Worm (Caenorhabditis elegans) whole organism, L2 larva: Measurements from ENCODE around the gene fbxb-104.

ENCODE experiments used
- C34F6.9 ChIP-seq: fragments of 150-350 bp; optimal IDR thresholded peaks from 2 replicates; lab custom pipeline; 2014; ENCODE audit warnings: missing biosample characterization, missing genetic modification characterization
- F13H6.1 ChIP-seq: sonication (generic microtip); optimal IDR thresholded peaks from 2 replicates; lab custom pipeline; 2016; ENCODE audit warnings: missing genetic modification characterization, missing compliant biosample characterization
- R02D3.7 ChIP-seq: fragments of 150-350 bp; optimal IDR thresholded peaks from 2 replicates; lab custom pipeline; 2014; ENCODE audit warnings: missing biosample characterization, missing genetic modification characterization
- Y55F3AM.14 ChIP-seq: fragments of 200-800 bp; sonication (Bioruptor generic); optimal IDR thresholded peaks from 2 replicates; lab custom pipeline; 2018; ENCODE audit warnings: mild to moderate bottlenecking, missing genetic modification characterization, missing compliant biosample characterization
- alr-1 ChIP-seq: fragments of 150-350 bp; optimal IDR thresholded peaks from 2 replicates; lab custom pipeline; 2014; ENCODE audit warnings: missing biosample characterization, missing genetic modification characterization
- aly-2 ChIP-seq: fragments of 150-350 bp; optimal IDR thresholded peaks from 2 replicates; lab custom pipeline; 2014; ENCODE audit warnings: missing biosample characterization, missing genetic modification characterization
- ama-1 ChIP-seq: fragments of 150-350 bp; optimal IDR thresholded peaks from 2 replicates; lab custom pipeline; 2018; ENCODE audit warnings: inconsistent platforms
- blmp-1 ChIP-seq: sonication (generic microtip); optimal IDR thresholded peaks from 2 replicates; lab custom pipeline; 2017; ENCODE audit warnings: missing genetic modification characterization, mild to moderate bottlenecking, missing compliant biosample characterization, antibody characterized with exemption, moderate library complexity; ENCODE audit not compliant: insufficient read depth
- ceh-82 ChIP-seq: fragments of 150-350 bp; optimal IDR thresholded peaks from 2 replicates; lab custom pipeline; 2014; ENCODE audit warnings: missing biosample characterization, missing genetic modification characterization
- elt-3 ChIP-seq: sonication (generic microtip); optimal IDR thresholded peaks from 2 replicates; lab custom pipeline; 2017; ENCODE audit warnings: missing biosample characterization, missing genetic modification characterization
- fos-1 ChIP-seq: fragments of 150-350 bp; optimal IDR thresholded peaks from 2 replicates; lab custom pipeline; 2014; ENCODE audit warnings: missing biosample characterization, missing genetic modification characterization
- gmeb-1 ChIP-seq: fragments of 150-350 bp; optimal IDR thresholded peaks from 2 replicates; lab custom pipeline; 2014; ENCODE audit warnings: missing biosample characterization, missing genetic modification characterization
- lin-13 ChIP-seq: fragments of 150-350 bp; optimal IDR thresholded peaks from 2 replicates; lab custom pipeline; 2014; ENCODE audit warnings: missing biosample characterization, missing genetic modification reagents, missing genetic modification characterization
- lsy-2 ChIP-seq, 2 experiments: fragments of 150-350 bp in 1 of 2; sonication (generic microtip) in 1 of 2; optimal IDR thresholded peaks; 2 replicates each; lab custom pipeline; 2014 to 2017; ENCODE audit warnings: missing biosample characterization in 2 of 2, missing genetic modification characterization in 2 of 2
- mab-5 ChIP-seq: fragments of 150-350 bp; optimal IDR thresholded peaks from 2 replicates; lab custom pipeline; 2014; ENCODE audit warnings: missing biosample characterization, missing genetic modification characterization
- mbf-1 ChIP-seq: sonication (generic microtip); optimal IDR thresholded peaks from 2 replicates; lab custom pipeline; 2017; ENCODE audit warnings: missing biosample characterization, missing genetic modification characterization
- mdl-1 ChIP-seq, 2 experiments: fragments of 150-350 bp in 1 of 2; sonication (generic microtip) in 1 of 2; optimal IDR thresholded peaks; 2 replicates each; lab custom pipeline; 2017; ENCODE audit warnings: missing biosample characterization in 2 of 2, missing genetic modification characterization in 2 of 2
- nhr-10 ChIP-seq: sonication (generic microtip); optimal IDR thresholded peaks from 2 replicates; lab custom pipeline; 2017; ENCODE audit warnings: missing biosample characterization, missing genetic modification characterization
- nhr-11 ChIP-seq: fragments of 150-350 bp; optimal IDR thresholded peaks from 2 replicates; lab custom pipeline; 2014; ENCODE audit warnings: missing biosample characterization, missing genetic modification characterization
- nhr-12 ChIP-seq: fragments of 150-350 bp; optimal IDR thresholded peaks from 2 replicates; lab custom pipeline; 2014; ENCODE audit warnings: missing biosample characterization, missing genetic modification characterization
- nhr-129 ChIP-seq: fragments of 150-350 bp; optimal IDR thresholded peaks from 2 replicates; lab custom pipeline; 2014; ENCODE audit warnings: missing biosample characterization, missing genetic modification characterization
- nhr-21 ChIP-seq: fragments of 150-350 bp; optimal IDR thresholded peaks from 2 replicates; lab custom pipeline; 2014; ENCODE audit warnings: missing biosample characterization, missing genetic modification characterization
- nhr-23 ChIP-seq: fragments of 150-350 bp; optimal IDR thresholded peaks from 2 replicates; lab custom pipeline; 2014; ENCODE audit warnings: missing biosample characterization, missing genetic modification reagents, missing genetic modification characterization
- nhr-237 ChIP-seq: fragments of 150-350 bp; optimal IDR thresholded peaks from 2 replicates; lab custom pipeline; 2014; ENCODE audit warnings: missing biosample characterization, missing genetic modification characterization
- nhr-25 ChIP-seq: fragments of 150-350 bp; sonication (generic microtip); optimal IDR thresholded peaks from 3 replicates; lab custom pipeline; 2014; ENCODE audit warnings: missing biosample characterization, missing genetic modification characterization
- nhr-6 ChIP-seq: fragments of 150-350 bp; optimal IDR thresholded peaks from 2 replicates; lab custom pipeline; 2014; ENCODE audit warnings: missing biosample characterization, missing genetic modification characterization
- nhr-77 ChIP-seq: fragments of 150-350 bp; optimal IDR thresholded peaks from 2 replicates; lab custom pipeline; 2014; ENCODE audit warnings: missing biosample characterization, missing genetic modification characterization
- peb-1 ChIP-seq: fragments of 150-350 bp; optimal IDR thresholded peaks from 2 replicates; lab custom pipeline; 2014; ENCODE audit warnings: missing biosample characterization, missing genetic modification characterization
- sem-4 ChIP-seq: fragments of 150-350 bp; optimal IDR thresholded peaks from 2 replicates; lab custom pipeline; 2014; ENCODE audit warnings: missing biosample characterization, missing genetic modification reagents, missing genetic modification characterization
- skn-1 ChIP-seq: sonication (generic microtip); optimal IDR thresholded peaks from 2 replicates; lab custom pipeline; 2017; ENCODE audit warnings: missing biosample characterization, missing genetic modification characterization
- sma-9 ChIP-seq, 2 experiments: fragments of 150-350 bp in 1 of 2; sonication (generic microtip) in 1 of 2; optimal IDR thresholded peaks; 2 replicates each; lab custom pipeline; 2014 to 2016; ENCODE audit warnings: missing genetic modification characterization in 2 of 2, mild to moderate bottlenecking in 1 of 2, missing biosample characterization in 1 of 2, missing compliant biosample characterization in 1 of 2, missing genetic modification reagents in 1 of 2, moderate library complexity in 1 of 2
- snpc-4 ChIP-seq: fragments of 150-350 bp; optimal IDR thresholded peaks from 2 replicates; lab custom pipeline; 2014; ENCODE audit warnings: missing biosample characterization, missing genetic modification characterization
- unc-39 ChIP-seq: fragments of 150-350 bp; optimal IDR thresholded peaks from 2 replicates; lab custom pipeline; 2014; ENCODE audit warnings: missing biosample characterization, missing genetic modification characterization
- unc-55 ChIP-seq: fragments of 150-350 bp; sonication (generic microtip); optimal IDR thresholded peaks from 3 replicates; lab custom pipeline; 2014; ENCODE audit warnings: missing biosample characterization, missing genetic modification reagents, missing genetic modification characterization
- unc-62 ChIP-seq: fragments of 150-350 bp; optimal IDR thresholded peaks from 2 replicates; lab custom pipeline; 2014; ENCODE audit warnings: missing biosample characterization, missing genetic modification reagents, missing genetic modification characterization
- zag-1 ChIP-seq: fragments of 150-350 bp; optimal IDR thresholded peaks from 2 replicates; lab custom pipeline; 2014; ENCODE audit warnings: missing biosample characterization, missing genetic modification characterization
- ztf-1 ChIP-seq: fragments of 200-800 bp; sonication (Bioruptor generic); conservative IDR thresholded peaks from 2 replicates; pipeline ENCODE4 v1.3.6; 2022; ENCODE audit warnings: missing genetic modification characterization, missing compliant biosample characterization
- ztf-11 ChIP-seq: sonication (generic microtip); optimal IDR thresholded peaks from 2 replicates; lab custom pipeline; 2017; ENCODE audit warnings: missing biosample characterization, missing genetic modification characterization

fbxb-104 gene

ce11 chrII:3447906-3448305 lies 29.2 kb downstream of the fbxb-104 start, which contains the start of gene C16C8.21:
TSS of gene C16C8.21 (plus strand) at chrII:3448206.
- TF ChIP-seq zag-1 (tag; lab: Kevin White, UChicago), result no peak
- TF ChIP-seq F13H6.1 (tag; lab: Kevin White, UChicago), result no peak
- TF ChIP-seq unc-55 (GFP tag; lab: Kevin White, UChicago), result no peak
- no peak for TF ChIP-seq nhr-21 (tag; lab: Kevin White, UChicago)
- no peak for TF ChIP-seq fos-1
- no peak for TF ChIP-seq mbf-1 (tag; lab: Kevin White, UChicago)
- no peak for TF ChIP-seq ztf-11 (tag; lab: Kevin White, UChicago)
- no peak for TF ChIP-seq alr-1 (tag; lab: Kevin White, UChicago)
- TF ChIP-seq nhr-25 (tag; lab: Kevin White, UChicago), result no peak
- no peak for TF ChIP-seq unc-39 (tag; lab: Kevin White, UChicago)
- no peak for TF ChIP-seq gmeb-1 (tag; lab: Kevin White, UChicago)
- no peak for TF ChIP-seq nhr-237 (tag; lab: Kevin White, UChicago)
- no peak for TF ChIP-seq nhr-23
- no peak for TF ChIP-seq R02D3.7
- TF ChIP-seq C34F6.9 (tag; lab: Kevin White, UChicago), result no peak

ce11 chrII:3446647-3447046 lies 30.4 kb downstream of the fbxb-104 start, which contains the start of the genes C16C8.20 and gldi-6:
TSS of gene C16C8.20 (plus strand) at chrII:3446947.
TSS of gene gldi-6 (plus strand) at chrII:3446947.
- no peak for TF ChIP-seq nhr-77 (tag; lab: Kevin White, UChicago)
- TF ChIP-seq ztf-1 (GFP tag; lab: Robert Waterston, UW), result no peak
- TF ChIP-seq skn-1 (tag; lab: Kevin White, UChicago), result no peak
- TF ChIP-seq elt-3, result no peak
- no peak for TF ChIP-seq gmeb-1 (tag; lab: Kevin White, UChicago)
- no peak for TF ChIP-seq R02D3.7

- TF ChIP-seq nhr-10 (tag; lab: Kevin White, UChicago) (no peak), snpc-4 (no peak), mdl-1 (tag; optimal IDR thresholded peaks at IDR 0.05; lab: Kevin White, UChicago) (no peak), zag-1 (tag; lab: Kevin White, UChicago) (no peak), nhr-129 (no peak), sma-9 (GFP tag; optimal IDR thresholded peaks at IDR 0.05; lab: Kevin White, UChicago) (no peak), sma-9 (tag; optimal IDR thresholded peaks at IDR 0.05; lab: Kevin White, UChicago) (no peak), gmeb-1 (tag; lab: Kevin White, UChicago) (no peak), ceh-82 (no peak), fos-1 (no peak), aly-2 (no peak), sem-4 (no peak), peb-1 (tag; lab: Kevin White, UChicago) (no peak), unc-39 (tag; lab: Kevin White, UChicago) (no peak), unc-62 (GFP tag; lab: Kevin White, UChicago) (no peak), R02D3.7 (no peak), Y55F3AM.14 (GFP tag; lab: Kevin White, UChicago) (no peak), alr-1 (tag; lab: Kevin White, UChicago) (no peak)
Observed at ce11 chrII:3445285-3445806, 31.7 kb downstream of the fbxb-104 start, which contains the start of the genes C16C8.5 and C16C8.16. TSS of gene C16C8.5 (minus strand) at chrII:3445385. TSS of gene C16C8.16 (plus strand) at chrII:3445756.

ce11 chrII:3444280-3444679 lies 32.8 kb downstream of the fbxb-104 start, which contains the start of gene C16C8.4:
TSS of gene C16C8.4 (minus strand) at chrII:3444380.
- TF ChIP-seq nhr-11 (no peak), ama-1 (lab: Kevin White, UChicago) (no peak), nhr-77 (tag; lab: Kevin White, UChicago) (no peak), nhr-12 (tag; lab: Kevin White, UChicago) (no peak), nhr-6 (tag; lab: Kevin White, UChicago) (no peak), mab-5 (tag; lab: Kevin White, UChicago) (no peak), lsy-2 (tag; optimal IDR thresholded peaks at IDR 0.05; lab: Kevin White, UChicago) (no peak), skn-1 (tag; lab: Kevin White, UChicago) (no peak), nhr-21 (tag; lab: Kevin White, UChicago) (no peak), nhr-25 (tag; lab: Kevin White, UChicago) (no peak), blmp-1 (tag; lab: Kevin White, UChicago) (no peak), peb-1 (tag; lab: Kevin White, UChicago) (no peak), lin-13 (GFP tag; lab: Kevin White, UChicago) (no peak)
